Fruit fly (Drosophila melanogaster) whole organism: ENCODE data around the gene CG14435.
A peak's percentile ranks its signal among the peaks of the same experiment; 100 is the strongest.

Source experiments
- CG8478 ChIP-seq: fragments of >200 bp; optimal IDR thresholded peaks from 2 replicates; lab custom pipeline; 2018; ENCODE audit warnings: inconsistent platforms
- Dll ChIP-seq: fragments of >200 bp; optimal IDR thresholded peaks from 2 replicates; lab custom pipeline; 2017
- EcR ChIP-seq, 2 experiments: fragments of >200 bp; optimal IDR thresholded peaks; 2 replicates each; lab custom pipeline; 2017; ENCODE audit warnings: missing biosample characterization in 2 of 2, missing genetic modification characterization in 2 of 2, missing genetic modification reagents in 2 of 2
- pan ChIP-seq: fragments of >200 bp; optimal IDR thresholded peaks from 2 replicates; lab custom pipeline; 2017
- psq ChIP-seq: fragments of >200 bp; optimal IDR thresholded peaks from 2 replicates; lab custom pipeline; 2017
- usp ChIP-seq: fragments of >200 bp; optimal IDR thresholded peaks from 2 replicates; lab custom pipeline; 2017; ENCODE audit warnings: missing biosample characterization, missing genetic modification characterization, mixed read lengths

Gene CG14435

DNA sequence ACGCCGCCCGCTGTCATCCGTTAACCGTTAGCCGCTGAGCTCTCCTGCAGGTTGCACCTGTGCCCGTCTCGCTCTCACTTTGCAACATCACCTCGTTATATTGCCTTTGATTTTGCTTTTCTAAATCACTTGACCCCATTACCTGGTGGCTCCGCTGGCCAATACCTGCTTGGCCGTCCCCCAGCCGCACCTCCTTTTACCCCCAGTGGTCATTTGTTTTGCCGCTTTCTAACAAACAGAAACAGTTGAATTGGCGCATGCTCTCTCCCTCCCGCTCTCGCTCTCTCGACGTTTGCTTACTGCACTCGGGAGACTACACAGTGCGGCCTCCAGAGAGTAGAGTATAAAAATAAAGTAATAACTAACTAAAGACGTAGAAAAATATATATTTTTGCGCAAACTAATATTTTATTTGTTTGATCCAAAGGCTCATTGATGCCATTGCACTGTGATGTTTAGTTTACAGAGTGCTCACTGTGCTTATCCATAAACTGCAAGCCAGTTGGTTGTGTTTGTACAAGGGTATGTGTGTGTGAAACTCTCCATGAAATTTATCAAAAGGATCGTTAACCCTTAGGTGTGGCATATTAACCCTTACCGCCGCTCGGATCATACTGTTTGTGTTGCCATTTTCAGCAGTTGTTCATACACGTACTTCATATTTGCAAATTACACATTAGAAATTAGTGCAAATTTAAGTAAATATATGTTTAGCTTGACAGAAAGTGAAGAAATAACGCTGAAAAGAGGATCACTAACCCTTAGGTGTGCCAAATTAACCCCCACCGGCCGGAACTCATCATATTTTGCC is 39.0 kb downstream of the CG14435 start:
- peak; percentile 81 for TF ChIP-seq Dll
- no peak for TF ChIP-seq usp (GFP tag; lab: Kevin White, UChicago)
- no peak for TF ChIP-seq CG8478 (lab: Kevin White, UChicago)
- TF ChIP-seq EcR (GFP tag; optimal IDR thresholded peaks at IDR 0.05; lab: Kevin White, UChicago): no peak
- no peak for TF ChIP-seq pan (lab: Kevin White, UChicago)

- TF ChIP-seq psq (lab: Kevin White, UChicago): no peak
- TF ChIP-seq usp (GFP tag; lab: Kevin White, UChicago): no peak
- TF ChIP-seq EcR (GFP tag; optimal IDR thresholded peaks at IDR 0.05; lab: Kevin White, UChicago): no peak
- no peak for TF ChIP-seq Dll
- no peak for TF ChIP-seq CG8478 (lab: Kevin White, UChicago)
- no peak for TF ChIP-seq pan (lab: Kevin White, UChicago)
These were observed 39.7 kb downstream of the CG14435 start for dm6 chrX:6803880-6804484.

DNA sequence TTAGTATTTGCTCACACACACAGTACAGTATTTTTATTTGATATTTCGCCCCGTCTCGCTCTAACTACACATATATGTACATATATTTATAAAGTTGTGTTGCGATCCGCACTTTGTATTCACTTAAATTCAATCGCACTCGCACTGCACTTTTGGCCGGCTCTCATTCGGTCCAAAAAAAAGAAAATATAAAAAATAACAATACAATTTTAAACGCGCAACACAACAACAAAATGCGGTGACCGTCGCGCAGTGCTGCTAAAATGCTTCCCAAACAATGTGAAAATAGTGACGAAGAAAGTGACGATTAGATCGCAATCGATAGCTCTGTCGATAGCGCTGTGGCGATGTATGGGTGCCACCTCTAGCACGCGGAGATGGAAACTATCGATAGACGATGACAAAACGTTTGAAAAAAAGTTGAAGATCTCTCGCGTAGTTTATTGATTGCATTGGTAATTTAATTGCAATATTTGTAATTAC is 40.4 kb downstream of the CG14435 start, which contains the start of the genes C3G and pod1:
Gene C3G, minus strand, starts transcription at position 282 of the 483 bp plus-strand sequence.
Gene pod1, plus strand, starts transcription at position 373 of the 483 bp plus-strand sequence.
- TF ChIP-seq EcR (GFP tag; optimal IDR thresholded peaks at IDR 0.05; lab: Kevin White, UChicago) (no peak), psq (lab: Kevin White, UChicago) (no peak), pan (lab: Kevin White, UChicago) (no peak), Dll (no peak), CG8478 (lab: Kevin White, UChicago) (no peak), usp (GFP tag; lab: Kevin White, UChicago) (no peak)

dm6 chrX:6802376-6803080 is 41.2 kb downstream of the CG14435 start:
- TF ChIP-seq usp (GFP tag; lab: Kevin White, UChicago): no peak
- no peak for TF ChIP-seq Dll
- no peak for TF ChIP-seq CG8478 (lab: Kevin White, UChicago)
- no peak for TF ChIP-seq psq (lab: Kevin White, UChicago)
- TF ChIP-seq pan (lab: Kevin White, UChicago): no peak
- TF ChIP-seq EcR (GFP tag; optimal IDR thresholded peaks at IDR 0.05; lab: Kevin White, UChicago): no peak

dm6 chrX:6800726-6801296 is 42.9 kb downstream of the CG14435 start:
- TF ChIP-seq CG8478 (lab: Kevin White, UChicago): no peak
- no peak for TF ChIP-seq pan (lab: Kevin White, UChicago)
- no peak for TF ChIP-seq usp (GFP tag; lab: Kevin White, UChicago)
- no peak for TF ChIP-seq Dll
- TF ChIP-seq psq (lab: Kevin White, UChicago): no peak
- TF ChIP-seq EcR (GFP tag; optimal IDR thresholded peaks at IDR 0.05; lab: Kevin White, UChicago): no peak

dm6 chrX:6799261-6800022 is 44.3 kb downstream of the CG14435 start:
- TF ChIP-seq pan (lab: Kevin White, UChicago) (no peak), EcR (GFP tag; optimal IDR thresholded peaks at IDR 0.05; lab: Kevin White, UChicago) (no peak), psq (lab: Kevin White, UChicago) (no peak), CG8478 (lab: Kevin White, UChicago) (no peak), Dll (no peak), usp (GFP tag; lab: Kevin White, UChicago) (no peak)

- no peak for TF ChIP-seq usp (GFP tag; lab: Kevin White, UChicago)
- no peak for TF ChIP-seq psq (lab: Kevin White, UChicago)
- no peak for TF ChIP-seq Dll
- no peak for TF ChIP-seq CG8478 (lab: Kevin White, UChicago)
- TF ChIP-seq EcR (GFP tag; optimal IDR thresholded peaks at IDR 0.05; lab: Kevin White, UChicago): no peak
- no peak for TF ChIP-seq pan (lab: Kevin White, UChicago)
These were observed 46.7 kb downstream of the CG14435 start for dm6 chrX:6796972-6797371.

- no peak for TF ChIP-seq CG8478 (lab: Kevin White, UChicago)
- TF ChIP-seq Dll: no peak
- no peak for TF ChIP-seq EcR (GFP tag; optimal IDR thresholded peaks at IDR 0.05; lab: Kevin White, UChicago)
- TF ChIP-seq pan (lab: Kevin White, UChicago): no peak
- TF ChIP-seq psq (lab: Kevin White, UChicago): no peak
- no peak for TF ChIP-seq usp (GFP tag; lab: Kevin White, UChicago)
These were observed 47.6 kb downstream of the CG14435 start for dm6 chrX:6795987-6796691.

DNA sequence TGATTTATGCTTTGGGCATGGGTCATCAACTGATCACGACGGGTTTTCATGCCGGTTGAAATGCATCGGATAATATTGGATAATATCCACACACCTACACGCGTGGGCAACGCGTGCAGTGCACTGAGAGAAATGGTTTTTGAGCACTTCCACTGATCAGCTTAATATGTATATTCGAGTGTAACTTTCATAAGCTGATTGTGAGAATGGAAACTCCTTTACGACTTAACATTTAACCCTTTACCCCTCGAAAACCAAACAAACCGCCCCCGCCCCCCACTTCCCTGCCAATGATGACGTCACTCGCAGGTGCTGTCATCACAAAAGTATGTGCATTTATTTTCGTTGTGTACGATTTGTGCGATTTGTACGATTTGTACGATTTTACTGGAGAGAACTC is 48.9 kb downstream of the CG14435 start:
- TF ChIP-seq psq (lab: Kevin White, UChicago): no peak
- TF ChIP-seq usp (GFP tag; lab: Kevin White, UChicago): no peak
- no peak for TF ChIP-seq Dll
- no peak for TF ChIP-seq EcR (GFP tag; optimal IDR thresholded peaks at IDR 0.05; lab: Kevin White, UChicago)
- TF ChIP-seq CG8478 (lab: Kevin White, UChicago): no peak
- no peak for TF ChIP-seq pan (lab: Kevin White, UChicago)
